Worm (Caenorhabditis elegans): ENCODE results near the gene pgap-2.

DNA sequence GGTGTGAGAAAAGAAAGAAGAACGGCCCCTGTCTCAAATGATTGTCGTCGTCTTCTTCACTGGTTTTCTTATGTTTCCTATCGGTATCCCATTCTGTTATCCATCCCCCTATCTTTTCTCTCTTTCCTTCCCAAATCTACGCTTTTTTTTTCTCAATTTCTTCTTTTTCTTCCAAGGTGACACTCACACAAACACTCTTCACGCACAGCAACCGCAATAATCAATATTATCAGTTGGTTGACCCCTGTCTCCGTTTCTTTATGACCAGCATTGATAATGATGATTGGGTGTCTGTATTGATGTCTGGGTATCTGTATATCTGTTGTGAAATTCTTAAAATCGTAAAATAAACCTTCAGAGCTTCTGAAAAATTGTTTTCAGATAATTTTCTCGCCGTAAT is 35.5 kb downstream of the pgap-2 start:
- TF ChIP-seq him-1 (tag; optimal IDR thresholded peaks at IDR 0.05) (no peak), dao-5 (tag; optimal IDR thresholded peaks at IDR 0.05) (no peak), W03F9.2 (tag; optimal IDR thresholded peaks at IDR 0.05) (peak; percentile 8)
